Fruit fly (Drosophila melanogaster): Measurements from ENCODE around the gene Blos3.

dm6 chr3L:18834924-18835323 lies 35.1 kb upstream of the Blos3 start:
- TF ChIP-seq MTF-1 (GFP tag; optimal IDR thresholded peaks at IDR 0.05; ENCODE audit: borderline replicate concordance) (no peak), cato (GFP tag; optimal IDR thresholded peaks at IDR 0.05; ENCODE audit: borderline replicate concordance) (no peak), gt (GFP tag; IDR thresholded peaks at IDR 0.05) (no peak), CG7271 (tag; optimal IDR thresholded peaks at IDR 0.05) (no peak), Sox100B (GFP tag; optimal IDR thresholded peaks at IDR 0.05) (no peak), B-H1 (GFP tag; IDR thresholded peaks at IDR 0.05) (no peak), Hey (tag; optimal IDR thresholded peaks at IDR 0.05) (no peak), ssp (GFP tag; IDR thresholded peaks at IDR 0.05) (no peak), shn (GFP tag; optimal IDR thresholded peaks at IDR 0.05) (no peak), CG6813 (GFP tag; optimal IDR thresholded peaks at IDR 0.05) (no peak), Dfd (GFP tag; optimal IDR thresholded peaks at IDR 0.05) (no peak), Kr (GFP tag; optimal IDR thresholded peaks at IDR 0.05) (no peak), vfl (GFP tag; optimal IDR thresholded peaks at IDR 0.05) (no peak)
